Worm (Caenorhabditis elegans): ENCODE measurements around the gene sre-36.

sre-36 gene

DNA sequence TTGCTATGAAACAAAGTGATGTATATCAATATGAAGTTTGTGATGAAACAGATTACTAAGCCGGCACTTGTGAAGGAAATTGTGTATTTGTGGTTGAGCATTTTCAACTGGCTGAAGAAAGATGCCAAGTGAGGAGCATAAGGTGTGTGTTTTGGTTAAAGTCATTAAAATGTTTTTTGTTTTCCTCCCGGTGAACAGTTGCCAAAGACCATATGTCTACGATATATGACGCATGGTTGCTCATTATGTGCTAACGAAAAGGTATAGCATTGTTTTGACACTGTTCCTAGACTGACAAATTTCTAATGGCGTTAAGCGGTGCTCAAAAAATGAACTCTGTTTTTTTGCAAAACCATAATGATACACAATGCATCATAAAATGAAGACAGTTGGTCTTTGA lies 17.5 kb downstream of the sre-36 start, which contains the start of gene str-55:
str-55 (minus strand) TSS at position 101 of the 400 bp plus-strand sequence.
- TF ChIP-seq aly-2 (tag; optimal IDR thresholded peaks at IDR 0.05) (no peak), nhr-77 (tag; optimal IDR thresholded peaks at IDR 0.05) (no peak), nhr-28 (tag; optimal IDR thresholded peaks at IDR 0.05) (no peak), egl-5 (tag; optimal IDR thresholded peaks at IDR 0.05) (no peak), ama-1 (optimal IDR thresholded peaks at IDR 0.05) (no peak), nhr-23 (tag; optimal IDR thresholded peaks at IDR 0.05) (no peak), ceh-82 (tag; optimal IDR thresholded peaks at IDR 0.05) (no peak), lin-15B (tag; optimal IDR thresholded peaks at IDR 0.05) (no peak), nhr-76 (tag; optimal IDR thresholded peaks at IDR 0.05) (no peak), elt-2 (tag; optimal IDR thresholded peaks at IDR 0.05) (no peak), nhr-12 (tag; optimal IDR thresholded peaks at IDR 0.05) (no peak), lin-39 (tag; optimal IDR thresholded peaks at IDR 0.05) (no peak)

DNA sequence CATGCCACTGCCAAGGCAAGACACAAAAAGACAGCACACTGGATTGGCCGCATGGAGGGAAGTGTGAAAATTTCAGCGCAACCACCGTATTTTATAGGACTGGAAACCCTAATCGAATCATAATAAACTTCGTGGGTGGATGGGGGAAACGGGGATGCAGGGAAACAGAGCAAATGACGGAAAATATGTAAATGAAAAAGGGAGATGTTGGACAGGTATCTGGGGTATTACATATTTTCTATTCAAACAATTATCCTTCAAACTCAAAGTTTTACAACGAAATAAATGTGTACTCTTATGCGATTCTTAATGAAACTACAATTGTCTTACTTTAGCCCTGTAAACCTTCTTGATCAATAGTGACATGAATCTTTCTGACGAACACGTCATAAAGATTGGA lies 20.3 kb downstream of the sre-36 start, which contains the start of gene F26D2.16:
F26D2.16 (minus strand) TSS at position 101 of the 400 bp plus-strand sequence.
- TF ChIP-seq ama-1 (optimal IDR thresholded peaks at IDR 0.05) (no peak), elt-3 (tag; optimal IDR thresholded peaks at IDR 0.05) (no peak), fkh-2 (tag; optimal IDR thresholded peaks at IDR 0.05) (no peak), hmg-11 (tag; optimal IDR thresholded peaks at IDR 0.05) (no peak), daf-12 (tag; optimal IDR thresholded peaks at IDR 0.05) (no peak), elt-1 (tag; optimal IDR thresholded peaks at IDR 0.05) (no peak), ztf-4 (tag; optimal IDR thresholded peaks at IDR 0.05) (no peak), nhr-11 (tag; optimal IDR thresholded peaks at IDR 0.05) (no peak), pqm-1 (tag; optimal IDR thresholded peaks at IDR 0.05) (no peak)

DNA sequence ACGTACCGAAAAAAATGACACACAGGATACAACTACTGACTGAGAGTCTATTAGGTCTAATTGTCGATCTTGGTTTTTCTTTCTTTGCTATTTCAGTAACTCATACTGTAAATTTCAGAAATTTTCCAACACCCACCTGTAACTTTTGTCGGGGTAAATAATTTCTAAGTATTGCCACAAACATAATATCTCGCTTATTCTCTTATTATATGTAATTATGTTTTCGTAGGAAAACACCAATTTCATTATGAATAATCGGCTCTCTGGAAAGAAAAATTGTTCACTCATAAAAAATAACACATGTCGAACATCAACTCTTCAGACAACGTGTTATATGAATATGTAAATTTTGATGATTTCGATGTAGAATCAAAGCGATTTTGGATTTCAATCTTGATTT lies 21.2 kb downstream of the sre-36 start, which contains the start of gene srw-48:
srw-48 (plus strand) TSS at position 301 of the 400 bp plus-strand sequence.
- TF ChIP-seq nhr-237 (tag; optimal IDR thresholded peaks at IDR 0.05): no peak
- TF ChIP-seq sea-2 (GFP tag; optimal IDR thresholded peaks at IDR 0.05): no peak
- TF ChIP-seq nhr-28 (tag; optimal IDR thresholded peaks at IDR 0.05): no peak
- no peak for TF ChIP-seq jun-1 (tag; optimal IDR thresholded peaks at IDR 0.05)
- no peak for TF ChIP-seq ztf-4 (tag; optimal IDR thresholded peaks at IDR 0.05)
- no peak for TF ChIP-seq nhr-77 (tag; optimal IDR thresholded peaks at IDR 0.05)
- TF ChIP-seq nhr-43 (tag; optimal IDR thresholded peaks at IDR 0.05; ENCODE audit: poor library complexity, severe bottlenecking): no peak
- no peak for TF ChIP-seq elt-1 (tag; optimal IDR thresholded peaks at IDR 0.05)
- no peak for TF ChIP-seq aly-2 (tag; optimal IDR thresholded peaks at IDR 0.05)
- TF ChIP-seq nhr-11 (tag; optimal IDR thresholded peaks at IDR 0.05): no peak
- TF ChIP-seq zag-1 (tag; optimal IDR thresholded peaks at IDR 0.05): no peak
- no peak for TF ChIP-seq egl-5 (tag; optimal IDR thresholded peaks at IDR 0.05)
- TF ChIP-seq nfya-1 (tag; optimal IDR thresholded peaks at IDR 0.05; ENCODE audit: insufficient read depth): no peak
- TF ChIP-seq unc-39 (tag; optimal IDR thresholded peaks at IDR 0.05): no peak
- no peak for TF ChIP-seq nhr-76 (tag; optimal IDR thresholded peaks at IDR 0.05)
- TF ChIP-seq nhr-25 (tag; optimal IDR thresholded peaks at IDR 0.05): no peak
- TF ChIP-seq egl-27 (tag; optimal IDR thresholded peaks at IDR 0.05): no peak
- TF ChIP-seq pha-4 (tag; optimal IDR thresholded peaks at IDR 0.05): no peak
- TF ChIP-seq ama-1 (optimal IDR thresholded peaks at IDR 0.05): no peak

DNA sequence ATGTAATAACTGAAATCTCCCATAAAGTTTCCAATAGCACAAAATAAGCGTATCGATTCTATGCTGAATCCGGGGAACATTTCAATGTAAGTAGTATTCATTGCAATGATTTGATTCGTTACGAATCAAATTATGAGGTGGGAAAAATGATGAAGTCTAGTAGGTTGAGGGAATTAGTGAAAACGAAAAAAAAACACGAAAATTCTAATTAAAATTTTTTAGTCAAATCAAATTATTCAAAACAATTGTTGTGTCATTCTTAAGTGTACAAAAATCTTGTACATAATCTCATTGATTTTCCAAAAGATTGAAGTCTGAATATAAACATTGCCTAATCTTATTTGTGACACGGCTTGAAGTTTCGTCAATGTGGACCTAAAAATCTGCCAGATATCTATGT lies 24.9 kb downstream of the sre-36 start, which contains the start of gene srw-29:
srw-29 (minus strand) TSS at position 101 of the 400 bp plus-strand sequence.
- TF ChIP-seq R02D3.7 (tag; optimal IDR thresholded peaks at IDR 0.05) (no peak), lsy-12 (tag; optimal IDR thresholded peaks at IDR 0.05) (no peak), nhr-237 (tag; optimal IDR thresholded peaks at IDR 0.05) (no peak), ceh-9 (tag; optimal IDR thresholded peaks at IDR 0.05) (no peak), ceh-28 (tag; optimal IDR thresholded peaks at IDR 0.05) (no peak), unc-62 (GFP tag; optimal IDR thresholded peaks at IDR 0.05) (no peak), zag-1 (tag; optimal IDR thresholded peaks at IDR 0.05) (no peak)

DNA sequence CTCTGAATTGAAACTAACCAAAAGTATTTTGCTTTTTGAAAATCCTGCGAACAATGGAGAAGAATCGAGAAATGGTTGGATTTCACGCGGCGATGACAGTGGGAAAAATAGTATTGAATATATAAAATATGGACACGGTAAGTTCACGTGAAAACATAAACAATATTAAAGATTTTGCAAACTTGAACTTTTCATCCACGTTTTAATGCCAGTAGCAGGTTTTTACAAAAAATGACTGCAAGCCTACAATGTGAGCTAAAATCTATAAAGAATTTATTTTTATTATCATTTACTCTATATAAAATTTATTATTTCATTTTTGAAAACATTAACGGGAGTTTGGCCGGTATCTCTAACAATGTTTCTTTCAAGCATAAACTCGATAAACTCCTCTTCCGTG lies 30.0 kb downstream of the sre-36 start, which contains the start of gene F26D2.10:
F26D2.10 (minus strand) TSS at position 101 of the 400 bp plus-strand sequence.
- no peak for TF ChIP-seq aly-2 (tag; optimal IDR thresholded peaks at IDR 0.05)
- no peak for TF ChIP-seq elt-1 (tag; optimal IDR thresholded peaks at IDR 0.05)
- no peak for TF ChIP-seq pqm-1 (tag; optimal IDR thresholded peaks at IDR 0.05)
- no peak for TF ChIP-seq fkh-2 (tag; optimal IDR thresholded peaks at IDR 0.05)
- TF ChIP-seq elt-2 (tag; optimal IDR thresholded peaks at IDR 0.05): no peak
- TF ChIP-seq jun-1 (tag; optimal IDR thresholded peaks at IDR 0.05): no peak
- TF ChIP-seq nhr-23 (tag; optimal IDR thresholded peaks at IDR 0.05): no peak
- TF ChIP-seq nfya-1 (tag; optimal IDR thresholded peaks at IDR 0.05; ENCODE audit: insufficient read depth): no peak
- TF ChIP-seq nhr-76 (tag; optimal IDR thresholded peaks at IDR 0.05): no peak
- no peak for TF ChIP-seq ceh-9 (tag; optimal IDR thresholded peaks at IDR 0.05)

Data from whole organism, L3 larva.